Fruit fly (Drosophila melanogaster) S2 (cell line): ENCODE measurements around the gene CG18269.

Experiments used
- CG8478 ChIP-seq: fragments of >200 bp; optimal IDR thresholded peaks from 2 replicates; lab custom pipeline; 2018
- CTCF ChIP-seq, 2 experiments: fragments of >200 bp; optimal IDR thresholded peaks; 2 replicates each; lab custom pipeline; 2018

- TF ChIP-seq CG8478 (lab: Kevin White, UChicago) (no peak), CTCF (optimal IDR thresholded peaks at IDR 0.05; lab: Kevin White, UChicago) (no peak)
These were observed 3.2 kb downstream of the CG18269 start, which contains the start of gene GluRIIA for dm6 chr2L:5554818-5555217.
